Worm (Caenorhabditis elegans) whole organism, L2 larva: ENCODE measurements around the gene F53F1.2.
A peak's percentile ranks its signal among the peaks of the same experiment; 100 is the strongest.

Experiments used
- C34F6.9 ChIP-seq: fragments of 150-350 bp; optimal IDR thresholded peaks from 2 replicates; lab custom pipeline; 2014; ENCODE audit warnings: missing biosample characterization, missing genetic modification characterization
- F13H6.1 ChIP-seq: sonication (generic microtip); optimal IDR thresholded peaks from 2 replicates; lab custom pipeline; 2016; ENCODE audit warnings: missing genetic modification characterization, missing compliant biosample characterization
- R02D3.7 ChIP-seq: fragments of 150-350 bp; optimal IDR thresholded peaks from 2 replicates; lab custom pipeline; 2014; ENCODE audit warnings: missing biosample characterization, missing genetic modification characterization
- Y55F3AM.14 ChIP-seq: fragments of 200-800 bp; sonication (Bioruptor generic); optimal IDR thresholded peaks from 2 replicates; lab custom pipeline; 2018; ENCODE audit warnings: mild to moderate bottlenecking, missing genetic modification characterization, missing compliant biosample characterization
- ZK546.5 ChIP-seq: sonication (generic microtip); optimal IDR thresholded peaks from 2 replicates; lab custom pipeline; 2017; ENCODE audit warnings: missing biosample characterization, missing genetic modification characterization
- alr-1 ChIP-seq: fragments of 150-350 bp; optimal IDR thresholded peaks from 2 replicates; lab custom pipeline; 2014; ENCODE audit warnings: missing biosample characterization, missing genetic modification characterization
- ama-1 ChIP-seq: fragments of 150-350 bp; optimal IDR thresholded peaks from 2 replicates; lab custom pipeline; 2018; ENCODE audit warnings: inconsistent platforms
- blmp-1 ChIP-seq: sonication (generic microtip); optimal IDR thresholded peaks from 2 replicates; lab custom pipeline; 2017; ENCODE audit warnings: missing genetic modification characterization, mild to moderate bottlenecking, missing compliant biosample characterization, antibody characterized with exemption, moderate library complexity; ENCODE audit not compliant: insufficient read depth
- ceh-16 ChIP-seq: fragments of 150-350 bp; optimal IDR thresholded peaks from 2 replicates; lab custom pipeline; 2014; ENCODE audit warnings: missing biosample characterization, missing genetic modification characterization
- ceh-82 ChIP-seq: fragments of 150-350 bp; optimal IDR thresholded peaks from 2 replicates; lab custom pipeline; 2014; ENCODE audit warnings: missing biosample characterization, missing genetic modification characterization
- dmd-4 ChIP-seq: sonication (generic microtip); optimal IDR thresholded peaks from 2 replicates; lab custom pipeline; 2017; ENCODE audit warnings: missing biosample characterization, missing genetic modification characterization
- egl-27 ChIP-seq: sonication (generic microtip); optimal IDR thresholded peaks from 3 replicates; lab custom pipeline; 2017; ENCODE audit warnings: missing biosample characterization, missing genetic modification reagents, missing genetic modification characterization
- elt-1 ChIP-seq: fragments of 150-350 bp; optimal IDR thresholded peaks from 2 replicates; lab custom pipeline; 2014; ENCODE audit warnings: missing biosample characterization, missing genetic modification characterization
- elt-3 ChIP-seq: sonication (generic microtip); optimal IDR thresholded peaks from 2 replicates; lab custom pipeline; 2017; ENCODE audit warnings: missing biosample characterization, missing genetic modification characterization
- gmeb-1 ChIP-seq: fragments of 150-350 bp; optimal IDR thresholded peaks from 2 replicates; lab custom pipeline; 2014; ENCODE audit warnings: missing biosample characterization, missing genetic modification characterization
- lin-11 ChIP-seq: fragments of 150-350 bp; sonication (generic microtip); optimal IDR thresholded peaks from 2 replicates; lab custom pipeline; 2014; ENCODE audit warnings: missing biosample characterization, missing genetic modification characterization, inconsistent platforms, mixed read lengths
- lin-13 ChIP-seq: fragments of 150-350 bp; optimal IDR thresholded peaks from 2 replicates; lab custom pipeline; 2014; ENCODE audit warnings: missing biosample characterization, missing genetic modification reagents, missing genetic modification characterization
- lin-39 ChIP-seq: fragments of 150-350 bp; optimal IDR thresholded peaks from 2 replicates; lab custom pipeline; 2014; ENCODE audit warnings: missing biosample characterization, missing genetic modification reagents, missing genetic modification characterization
- lsy-2 ChIP-seq, 2 experiments: fragments of 150-350 bp in 1 of 2; sonication (generic microtip) in 1 of 2; optimal IDR thresholded peaks; 2 replicates each; lab custom pipeline; 2014 to 2017; ENCODE audit warnings: missing biosample characterization in 2 of 2, missing genetic modification characterization in 2 of 2
- mab-5 ChIP-seq: fragments of 150-350 bp; optimal IDR thresholded peaks from 2 replicates; lab custom pipeline; 2014; ENCODE audit warnings: missing biosample characterization, missing genetic modification characterization
- mbf-1 ChIP-seq: sonication (generic microtip); optimal IDR thresholded peaks from 2 replicates; lab custom pipeline; 2017; ENCODE audit warnings: missing biosample characterization, missing genetic modification characterization
- mdl-1 ChIP-seq, 2 experiments: fragments of 150-350 bp in 1 of 2; sonication (generic microtip) in 1 of 2; optimal IDR thresholded peaks; 2 replicates each; lab custom pipeline; 2017; ENCODE audit warnings: missing biosample characterization in 2 of 2, missing genetic modification characterization in 2 of 2
- nhr-10 ChIP-seq: sonication (generic microtip); optimal IDR thresholded peaks from 2 replicates; lab custom pipeline; 2017; ENCODE audit warnings: missing biosample characterization, missing genetic modification characterization
- nhr-11 ChIP-seq: fragments of 150-350 bp; optimal IDR thresholded peaks from 2 replicates; lab custom pipeline; 2014; ENCODE audit warnings: missing biosample characterization, missing genetic modification characterization
- nhr-12 ChIP-seq: fragments of 150-350 bp; optimal IDR thresholded peaks from 2 replicates; lab custom pipeline; 2014; ENCODE audit warnings: missing biosample characterization, missing genetic modification characterization
- nhr-21 ChIP-seq: fragments of 150-350 bp; optimal IDR thresholded peaks from 2 replicates; lab custom pipeline; 2014; ENCODE audit warnings: missing biosample characterization, missing genetic modification characterization
- nhr-237 ChIP-seq: fragments of 150-350 bp; optimal IDR thresholded peaks from 2 replicates; lab custom pipeline; 2014; ENCODE audit warnings: missing biosample characterization, missing genetic modification characterization
- nhr-25 ChIP-seq: fragments of 150-350 bp; sonication (generic microtip); optimal IDR thresholded peaks from 3 replicates; lab custom pipeline; 2014; ENCODE audit warnings: missing biosample characterization, missing genetic modification characterization
- nhr-6 ChIP-seq: fragments of 150-350 bp; optimal IDR thresholded peaks from 2 replicates; lab custom pipeline; 2014; ENCODE audit warnings: missing biosample characterization, missing genetic modification characterization
- nhr-77 ChIP-seq: fragments of 150-350 bp; optimal IDR thresholded peaks from 2 replicates; lab custom pipeline; 2014; ENCODE audit warnings: missing biosample characterization, missing genetic modification characterization
- peb-1 ChIP-seq: fragments of 150-350 bp; optimal IDR thresholded peaks from 2 replicates; lab custom pipeline; 2014; ENCODE audit warnings: missing biosample characterization, missing genetic modification characterization
- sem-4 ChIP-seq: fragments of 150-350 bp; optimal IDR thresholded peaks from 2 replicates; lab custom pipeline; 2014; ENCODE audit warnings: missing biosample characterization, missing genetic modification reagents, missing genetic modification characterization
- skn-1 ChIP-seq: sonication (generic microtip); optimal IDR thresholded peaks from 2 replicates; lab custom pipeline; 2017; ENCODE audit warnings: missing biosample characterization, missing genetic modification characterization
- sma-3 ChIP-seq: sonication (generic microtip); optimal IDR thresholded peaks from 2 replicates; lab custom pipeline; 2016; ENCODE audit warnings: missing genetic modification reagents, missing genetic modification characterization, missing compliant biosample characterization
- sma-9 ChIP-seq, 2 experiments: fragments of 150-350 bp in 1 of 2; sonication (generic microtip) in 1 of 2; optimal IDR thresholded peaks; 2 replicates each; lab custom pipeline; 2014 to 2016; ENCODE audit warnings: missing genetic modification characterization in 2 of 2, mild to moderate bottlenecking in 1 of 2, missing biosample characterization in 1 of 2, missing compliant biosample characterization in 1 of 2, missing genetic modification reagents in 1 of 2, moderate library complexity in 1 of 2
- snpc-4 ChIP-seq: fragments of 150-350 bp; optimal IDR thresholded peaks from 2 replicates; lab custom pipeline; 2014; ENCODE audit warnings: missing biosample characterization, missing genetic modification characterization
- unc-55 ChIP-seq: fragments of 150-350 bp; sonication (generic microtip); optimal IDR thresholded peaks from 3 replicates; lab custom pipeline; 2014; ENCODE audit warnings: missing biosample characterization, missing genetic modification reagents, missing genetic modification characterization
- unc-62 ChIP-seq: fragments of 150-350 bp; optimal IDR thresholded peaks from 2 replicates; lab custom pipeline; 2014; ENCODE audit warnings: missing biosample characterization, missing genetic modification reagents, missing genetic modification characterization
- zag-1 ChIP-seq: fragments of 150-350 bp; optimal IDR thresholded peaks from 2 replicates; lab custom pipeline; 2014; ENCODE audit warnings: missing biosample characterization, missing genetic modification characterization
- ztf-1 ChIP-seq: fragments of 200-800 bp; sonication (Bioruptor generic); conservative IDR thresholded peaks from 2 replicates; pipeline ENCODE4 v1.3.6; 2022; ENCODE audit warnings: missing genetic modification characterization, missing compliant biosample characterization
- ztf-11 ChIP-seq: sonication (generic microtip); optimal IDR thresholded peaks from 2 replicates; lab custom pipeline; 2017; ENCODE audit warnings: missing biosample characterization, missing genetic modification characterization

Gene F53F1.2

DNA sequence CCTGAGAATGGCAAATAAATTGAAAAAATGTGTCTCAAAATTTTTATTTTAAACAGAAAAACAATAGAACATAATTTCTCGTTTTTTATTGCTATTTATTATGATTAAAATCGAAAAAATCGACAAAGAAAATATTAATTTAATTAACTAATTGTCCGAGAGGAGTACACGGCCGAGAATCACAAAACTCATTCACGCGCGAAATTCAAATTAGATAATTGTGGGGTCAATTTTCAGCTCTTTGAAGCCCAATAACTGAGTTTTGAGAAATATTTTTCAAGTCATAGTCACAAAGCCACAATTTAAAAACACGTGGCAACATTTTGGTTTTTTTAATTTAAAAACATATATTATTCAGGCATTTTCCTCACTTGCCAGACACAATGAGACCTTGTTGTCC lies 2.5 kb downstream of the F53F1.2 start:
- peak; percentile 34 for TF ChIP-seq sma-9 (GFP tag; optimal IDR thresholded peaks at IDR 0.05; lab: Kevin White, UChicago)
- TF ChIP-seq sma-9 (tag; optimal IDR thresholded peaks at IDR 0.05; lab: Kevin White, UChicago) = no peak
- no peak for TF ChIP-seq nhr-11
- peak; percentile 36 for TF ChIP-seq sma-3 (GFP tag; lab: Kevin White, UChicago)
- peak; percentile 82 for TF ChIP-seq gmeb-1 (tag; lab: Kevin White, UChicago)
- TF ChIP-seq unc-62 (GFP tag; lab: Kevin White, UChicago) = no peak
- peak; percentile 9 for TF ChIP-seq C34F6.9 (tag; lab: Kevin White, UChicago)
- no peak for TF ChIP-seq snpc-4 (tag; lab: Kevin White, UChicago)
- no peak for TF ChIP-seq lin-39 (tag; lab: Kevin White, UChicago)
- TF ChIP-seq lsy-2 (tag; optimal IDR thresholded peaks at IDR 0.05; lab: Kevin White, UChicago) = peak in 1 of 2 experiments; percentile 50
- TF ChIP-seq alr-1 (tag; lab: Kevin White, UChicago) = no peak
- no peak for TF ChIP-seq zag-1 (tag; lab: Kevin White, UChicago)
- TF ChIP-seq F13H6.1 (tag; lab: Kevin White, UChicago) = no peak
- no peak for TF ChIP-seq ZK546.5 (tag; lab: Kevin White, UChicago)
- no peak for TF ChIP-seq nhr-21
- no peak for TF ChIP-seq mdl-1 (tag; optimal IDR thresholded peaks at IDR 0.05; lab: Kevin White, UChicago)
- no peak for TF ChIP-seq ama-1 (lab: Kevin White, UChicago)
- TF ChIP-seq sem-4 (tag; lab: Kevin White, UChicago) = no peak
- TF ChIP-seq nhr-25 (tag; lab: Kevin White, UChicago) = peak; percentile 36
- no peak for TF ChIP-seq ceh-16 (tag; lab: Kevin White, UChicago)
- TF ChIP-seq skn-1 (tag; lab: Kevin White, UChicago) = no peak
- no peak for TF ChIP-seq nhr-10 (tag; lab: Kevin White, UChicago)
- no peak for TF ChIP-seq blmp-1 (tag; lab: Kevin White, UChicago)
- TF ChIP-seq ceh-82 = no peak

DNA sequence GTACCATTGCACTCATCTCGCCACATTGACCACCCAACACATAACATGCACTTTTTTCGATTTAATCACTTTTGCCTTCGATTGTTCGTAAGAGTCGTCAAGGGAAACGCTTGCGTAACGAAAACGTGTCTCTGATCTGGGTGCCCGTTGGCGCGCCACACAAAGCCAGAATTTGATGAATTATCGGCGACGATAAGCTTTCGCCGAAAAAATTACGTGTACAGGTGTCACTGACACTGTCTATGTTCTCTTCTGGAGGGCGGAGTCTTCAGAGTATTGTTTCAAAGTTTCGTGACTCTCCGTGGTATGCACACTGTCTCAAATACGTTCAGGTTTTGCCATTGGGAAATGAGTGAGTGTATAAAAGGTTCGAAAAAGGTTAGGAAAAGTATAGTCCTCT lies 4.1 kb downstream of the F53F1.2 start, which contains the start of gene F53F1.4:
Gene F53F1.4, plus strand, starts transcription at position 390 of the 400 bp plus-strand sequence.
- TF ChIP-seq nhr-25 (tag; lab: Kevin White, UChicago) (peak; percentile 60), blmp-1 (tag; lab: Kevin White, UChicago) (peak; percentile 30), ceh-82 (no peak), lin-39 (tag; lab: Kevin White, UChicago) (no peak), lin-13 (no peak), dmd-4 (tag; lab: Kevin White, UChicago) (no peak), mab-5 (tag; lab: Kevin White, UChicago) (no peak), alr-1 (tag; lab: Kevin White, UChicago) (no peak), mdl-1 (tag; optimal IDR thresholded peaks at IDR 0.05; lab: Kevin White, UChicago) (no peak), ama-1 (lab: Kevin White, UChicago) (no peak), nhr-6 (tag; lab: Kevin White, UChicago) (no peak), ztf-11 (tag; lab: Kevin White, UChicago) (no peak), Y55F3AM.14 (no peak), nhr-11 (no peak), peb-1 (no peak), sma-9 (GFP tag; optimal IDR thresholded peaks at IDR 0.05; lab: Kevin White, UChicago) (no peak), sma-9 (tag; optimal IDR thresholded peaks at IDR 0.05; lab: Kevin White, UChicago) (no peak)

DNA sequence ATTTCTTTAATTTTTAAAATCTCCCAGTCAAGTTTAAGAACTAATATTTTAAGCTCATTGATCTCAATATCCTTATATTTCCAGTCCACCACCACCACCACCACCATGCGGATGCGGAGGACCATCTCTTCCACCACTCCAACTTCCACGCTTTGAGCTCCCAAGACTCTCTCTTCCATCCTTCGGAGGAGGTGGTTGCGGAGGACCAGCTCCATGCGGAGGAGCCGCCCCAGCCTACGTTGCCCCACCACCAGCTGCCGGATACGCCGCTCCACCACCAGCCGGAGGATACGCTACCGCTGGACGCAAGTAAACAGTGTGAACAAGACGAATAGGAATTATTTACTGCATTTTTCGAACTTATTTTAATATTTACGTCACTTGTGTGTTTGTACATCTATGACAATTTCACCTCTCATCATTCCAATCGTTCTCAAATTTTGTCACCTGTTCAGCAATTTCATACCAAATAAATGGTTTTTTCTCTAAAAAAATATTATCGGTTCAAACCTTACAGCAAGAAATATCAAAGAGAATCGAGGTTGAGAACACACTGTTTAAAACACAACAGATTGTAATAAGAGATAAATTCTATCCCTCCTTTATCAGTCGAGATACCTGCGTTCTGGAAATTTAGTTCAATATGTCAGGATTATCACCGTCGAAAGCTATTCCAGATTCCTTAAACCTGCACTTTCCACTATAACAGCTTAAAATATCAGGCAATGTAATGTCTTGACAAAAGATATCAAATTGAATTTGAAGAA lies 4.8 kb downstream of the F53F1.2 start:
- TF ChIP-seq elt-3 (tag; lab: Kevin White, UChicago) = peak; percentile 68
- TF ChIP-seq blmp-1 (tag; lab: Kevin White, UChicago) = peak; percentile 65
- no peak for TF ChIP-seq R02D3.7
- TF ChIP-seq ama-1 (lab: Kevin White, UChicago) = peak; percentile 67

- TF ChIP-seq sem-4 (tag; lab: Kevin White, UChicago) = no peak
- TF ChIP-seq R02D3.7 = no peak
- peak; percentile 78 for TF ChIP-seq nhr-25 (tag; lab: Kevin White, UChicago)
- peak; percentile 1 for TF ChIP-seq nhr-21
- TF ChIP-seq, all 48 proteins: peak for 2
Observed at ce11 chrV:13411992-13412298, 5.3 kb downstream of the F53F1.2 start.

DNA sequence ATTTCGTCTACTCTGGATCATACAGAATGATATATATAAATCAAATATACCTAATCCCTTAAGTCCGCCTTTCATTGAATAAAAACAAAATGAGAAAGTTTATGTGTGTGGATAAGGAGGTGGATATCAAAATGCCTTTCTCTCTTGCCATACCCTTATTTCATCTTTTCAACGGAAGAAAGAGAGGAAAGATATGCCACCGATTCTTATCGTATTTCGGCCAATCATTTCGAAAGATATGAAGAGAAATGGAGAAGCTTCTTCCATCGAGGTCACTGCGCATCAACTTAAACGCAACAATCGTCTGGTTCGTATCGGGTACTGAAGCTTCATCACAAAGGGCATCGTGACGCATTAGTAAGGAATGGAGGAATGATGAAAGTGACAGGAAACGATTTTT lies 6.7 kb downstream of the F53F1.2 start:
- TF ChIP-seq F13H6.1 (tag; lab: Kevin White, UChicago) (no peak), ceh-16 (tag; lab: Kevin White, UChicago) (no peak), peb-1 (peak; percentile 38), nhr-21 (peak; percentile 47), elt-1 (tag; lab: Kevin White, UChicago) (no peak), sma-3 (GFP tag; lab: Kevin White, UChicago) (no peak), dmd-4 (tag; lab: Kevin White, UChicago) (no peak), sem-4 (tag; lab: Kevin White, UChicago) (no peak), nhr-77 (tag; lab: Kevin White, UChicago) (no peak), nhr-12 (tag; lab: Kevin White, UChicago) (no peak), ztf-1 (GFP tag; lab: Robert Waterston, UW) (no peak), nhr-10 (tag; lab: Kevin White, UChicago) (no peak), alr-1 (tag; lab: Kevin White, UChicago) (no peak), lin-11 (no peak), zag-1 (tag; lab: Kevin White, UChicago) (no peak), egl-27 (tag; lab: Kevin White, UChicago) (no peak), nhr-237 (tag; lab: Kevin White, UChicago) (no peak), nhr-25 (tag; lab: Kevin White, UChicago) (no peak), snpc-4 (tag; lab: Kevin White, UChicago) (no peak), blmp-1 (tag; lab: Kevin White, UChicago) (peak; percentile 3), mbf-1 (no peak), unc-55 (GFP tag; lab: Kevin White, UChicago) (no peak)
